Worm (Caenorhabditis elegans) whole organism, early embryonic: ENCODE data around the gene cku-80.

Experiments used
- B0310.2 ChIP-seq: sonication (generic microtip); optimal IDR thresholded peaks from 2 replicates; lab custom pipeline; 2016; ENCODE audit warnings: mild to moderate bottlenecking, missing genetic modification characterization, missing compliant biosample characterization
- F13C5.2 ChIP-seq: sonication (generic microtip); optimal IDR thresholded peaks from 2 replicates; lab custom pipeline; 2017; ENCODE audit warnings: mild to moderate bottlenecking, missing genetic modification characterization, inconsistent platforms, missing compliant biosample characterization
- aly-1 ChIP-seq: sonication (generic microtip); optimal IDR thresholded peaks from 2 replicates; lab custom pipeline; 2016; ENCODE audit warnings: missing genetic modification characterization, missing compliant biosample characterization
- ama-1 ChIP-seq: fragments of 150-350 bp; optimal IDR thresholded peaks from 2 replicates; lab custom pipeline; 2014
- ceh-13 ChIP-seq: fragments of 200-800 bp; sonication (Bioruptor generic); optimal IDR thresholded peaks from 2 replicates; lab custom pipeline; 2018; ENCODE audit warnings: mild to moderate bottlenecking, missing genetic modification characterization, missing compliant biosample characterization
- ceh-36 ChIP-seq: sonication (generic microtip); optimal IDR thresholded peaks from 2 replicates; lab custom pipeline; 2016; ENCODE audit warnings: missing genetic modification characterization, inconsistent platforms, missing compliant biosample characterization
- ets-7 ChIP-seq: sonication (generic microtip); optimal IDR thresholded peaks from 2 replicates; lab custom pipeline; 2016; ENCODE audit warnings: missing genotype, missing genetic modification characterization, missing compliant biosample characterization
- flt-1 ChIP-seq: fragments of 200-800 bp; sonication (Bioruptor generic); IDR thresholded peaks from 2 replicates; pipeline ENCODE4 v1.3.6; 2022; ENCODE audit warnings: missing genetic modification characterization, missing compliant biosample characterization
- hmbx-1 ChIP-seq: sonication (generic microtip); optimal IDR thresholded peaks from 2 replicates; lab custom pipeline; 2016; ENCODE audit warnings: mild to moderate bottlenecking, missing genetic modification characterization, missing compliant biosample characterization
- hmg-4 ChIP-seq: fragments of 200-800 bp; sonication (Bioruptor generic); optimal IDR thresholded peaks from 2 replicates; lab custom pipeline; 2018; ENCODE audit warnings: mild to moderate bottlenecking, missing genetic modification characterization, missing compliant biosample characterization
- hnd-1 ChIP-seq: sonication (generic microtip); optimal IDR thresholded peaks from 2 replicates; lab custom pipeline; 2016; ENCODE audit warnings: missing genetic modification characterization, missing compliant biosample characterization
- pes-1 ChIP-seq: fragments of 200-800 bp; sonication (Bioruptor generic); IDR thresholded peaks from 2 replicates; pipeline ENCODE4 v1.3.6; 2022; ENCODE audit warnings: missing genetic modification reagents, missing genetic modification characterization, missing compliant biosample characterization
- scrt-1 ChIP-seq: fragments of 200-800 bp; sonication (Bioruptor generic); IDR thresholded peaks from 2 replicates; pipeline ENCODE4 v1.3.6; 2022; ENCODE audit warnings: missing genetic modification characterization, missing compliant biosample characterization
- sea-1 ChIP-seq: fragments of 200-800 bp; sonication (Bioruptor generic); conservative IDR thresholded peaks from 2 replicates; pipeline ENCODE4 v1.3.6; 2022; ENCODE audit warnings: missing genetic modification characterization, missing compliant biosample characterization
- tbx-11 ChIP-seq: fragments of 200-800 bp; sonication (Bioruptor generic); IDR thresholded peaks from 2 replicates; pipeline ENCODE4 v1.3.6; 2022; ENCODE audit warnings: missing genetic modification characterization, missing compliant biosample characterization
- tbx-37 ChIP-seq: fragments of 200-800 bp; sonication (Bioruptor generic); conservative IDR thresholded peaks from 2 replicates; pipeline ENCODE4 v1.3.6; 2022; ENCODE audit warnings: missing genetic modification reagents, missing genetic modification characterization, missing compliant biosample characterization
- tra-4 ChIP-seq: sonication (generic microtip); optimal IDR thresholded peaks from 2 replicates; lab custom pipeline; 2017; ENCODE audit warnings: missing genetic modification characterization, missing compliant biosample characterization

cku-80 gene

DNA sequence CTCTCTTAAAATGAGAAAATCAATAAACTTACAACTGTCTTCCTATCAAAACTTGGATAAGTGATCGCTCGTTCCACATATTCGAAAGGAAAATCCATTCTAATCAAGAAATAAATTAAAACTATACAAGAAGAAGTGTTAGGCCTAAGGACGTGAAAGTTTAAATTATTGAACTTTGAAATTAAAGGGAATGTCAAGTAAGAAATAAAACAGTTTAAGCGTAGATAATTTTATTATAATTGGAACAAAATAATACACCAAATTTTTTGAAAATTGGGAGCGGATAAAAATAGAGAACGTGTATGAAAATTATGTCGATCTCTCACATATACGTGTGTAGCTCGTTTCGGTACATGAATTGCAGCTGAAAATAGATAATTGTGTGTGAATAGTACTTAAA, 9.8 kb downstream of the cku-80 start, which contains the start of gene C28A5.6:
C28A5.6 (minus strand) TSS at position 101 of the 400 bp plus-strand sequence.
- TF ChIP-seq tra-4 (tag; lab: Kevin White, UChicago) (no peak), flt-1 (GFP tag; lab: Robert Waterston, UW) (no peak), pes-1 (GFP tag; lab: Robert Waterston, UW) (no peak), aly-1 (tag; lab: Kevin White, UChicago) (no peak), ceh-13 (GFP tag; lab: Kevin White, UChicago) (no peak), ceh-36 (tag; lab: Kevin White, UChicago) (no peak), ama-1 (lab: Kevin White, UChicago) (no peak), scrt-1 (GFP tag; lab: Robert Waterston, UW) (no peak), tbx-37 (no peak), B0310.2 (tag; lab: Kevin White, UChicago) (no peak), ets-7 (tag; lab: Kevin White, UChicago) (no peak), tbx-11 (GFP tag; lab: Robert Waterston, UW) (no peak), hmbx-1 (tag; lab: Kevin White, UChicago) (no peak), sea-1 (GFP tag; lab: Robert Waterston, UW) (no peak), hmg-4 (GFP tag; lab: Kevin White, UChicago) (no peak), hnd-1 (tag; lab: Kevin White, UChicago) (no peak), F13C5.2 (tag; lab: Kevin White, UChicago) (no peak)

DNA sequence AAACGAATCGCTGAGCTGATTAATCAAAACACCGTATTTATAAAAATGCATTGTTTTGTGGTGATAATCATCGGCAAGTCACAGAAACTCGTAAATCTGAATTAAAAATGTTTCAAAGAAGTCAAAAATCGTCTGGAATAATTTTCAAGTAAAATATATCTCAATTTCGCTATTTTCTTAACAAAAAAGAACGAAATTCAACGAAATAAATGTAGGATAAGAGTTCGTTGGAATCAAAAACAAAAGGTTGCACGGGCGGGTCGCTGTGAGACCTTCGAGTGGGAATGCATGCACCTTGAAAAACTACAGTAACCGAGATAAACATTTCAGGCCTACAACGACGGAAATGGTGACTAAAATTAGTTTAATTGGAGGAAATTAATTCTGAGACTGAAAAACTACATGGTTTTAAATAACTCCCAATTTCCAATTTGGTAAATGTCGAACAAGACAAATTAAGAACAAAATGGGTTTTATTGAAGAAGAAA, 14.7 kb downstream of the cku-80 start, which contains the start of gene C28A5.1:
C28A5.1 (minus strand) TSS at position 51 of the 488 bp plus-strand sequence.
- TF ChIP-seq tbx-37, result no peak
- no peak for TF ChIP-seq flt-1 (GFP tag; lab: Robert Waterston, UW)
- TF ChIP-seq hmbx-1 (tag; lab: Kevin White, UChicago), result no peak
- TF ChIP-seq ceh-13 (GFP tag; lab: Kevin White, UChicago), result no peak
- TF ChIP-seq scrt-1 (GFP tag; lab: Robert Waterston, UW), result no peak
- TF ChIP-seq hmg-4 (GFP tag; lab: Kevin White, UChicago), result no peak
- no peak for TF ChIP-seq pes-1 (GFP tag; lab: Robert Waterston, UW)
- TF ChIP-seq hnd-1 (tag; lab: Kevin White, UChicago), result no peak
- TF ChIP-seq sea-1 (GFP tag; lab: Robert Waterston, UW), result no peak
- no peak for TF ChIP-seq ama-1 (lab: Kevin White, UChicago)
- no peak for TF ChIP-seq ets-7 (tag; lab: Kevin White, UChicago)
- TF ChIP-seq aly-1 (tag; lab: Kevin White, UChicago), result no peak
- TF ChIP-seq tbx-11 (GFP tag; lab: Robert Waterston, UW), result no peak
- no peak for TF ChIP-seq tra-4 (tag; lab: Kevin White, UChicago)
- TF ChIP-seq B0310.2 (tag; lab: Kevin White, UChicago), result no peak

DNA sequence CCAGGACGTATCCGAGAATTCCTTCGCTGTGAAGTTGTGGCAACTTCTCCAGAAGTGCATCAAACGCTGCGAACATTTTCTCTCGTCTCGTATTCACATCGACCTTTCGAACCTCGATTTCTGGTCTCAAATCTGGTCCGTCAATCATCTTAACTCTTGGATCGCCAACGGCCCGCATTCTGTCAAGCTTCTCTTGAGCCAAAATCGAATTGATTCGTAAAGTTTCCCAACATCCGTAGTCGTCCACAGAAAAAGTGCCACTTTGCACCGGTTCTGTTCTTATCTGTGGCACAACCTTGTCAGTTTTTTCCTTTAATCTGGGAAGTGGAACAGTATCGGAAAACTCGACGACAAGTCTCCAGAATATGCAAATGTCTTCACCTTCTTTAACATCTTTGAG, 15.6 kb downstream of the cku-80 start:
- TF ChIP-seq tbx-37 (no peak), F13C5.2 (tag; lab: Kevin White, UChicago) (no peak), hmg-4 (GFP tag; lab: Kevin White, UChicago) (no peak), hnd-1 (tag; lab: Kevin White, UChicago) (no peak), ceh-36 (tag; lab: Kevin White, UChicago) (no peak), B0310.2 (tag; lab: Kevin White, UChicago) (no peak), flt-1 (GFP tag; lab: Robert Waterston, UW) (no peak), sea-1 (GFP tag; lab: Robert Waterston, UW) (no peak), scrt-1 (GFP tag; lab: Robert Waterston, UW) (no peak), aly-1 (tag; lab: Kevin White, UChicago) (no peak), pes-1 (GFP tag; lab: Robert Waterston, UW) (no peak), tbx-11 (GFP tag; lab: Robert Waterston, UW) (no peak), ets-7 (tag; lab: Kevin White, UChicago) (no peak), tra-4 (tag; lab: Kevin White, UChicago) (no peak)

DNA sequence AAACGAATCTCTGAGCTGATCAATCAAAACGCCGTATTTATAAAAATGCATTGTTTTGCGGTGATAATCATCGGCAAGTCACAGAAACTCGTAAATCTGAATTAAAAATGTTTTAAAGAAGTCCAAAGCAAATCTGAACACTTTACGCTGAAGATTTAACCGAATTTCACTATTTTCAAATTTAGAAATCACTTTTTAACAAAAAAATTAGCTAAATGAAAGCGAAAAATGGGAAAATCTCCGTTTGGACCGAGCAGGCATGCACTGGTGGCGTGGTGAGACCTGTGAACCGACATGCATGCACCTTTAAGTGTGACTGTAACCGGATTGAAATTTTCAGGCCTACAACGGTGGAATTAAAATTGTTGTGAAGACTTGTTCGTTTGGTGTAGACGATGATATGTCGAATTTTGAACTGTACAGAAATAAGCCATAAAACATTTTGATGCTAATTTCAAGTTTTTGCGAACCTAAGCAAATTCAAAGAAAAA, 19.9 kb downstream of the cku-80 start, which contains the start of gene C28A5.2:
C28A5.2 (minus strand) TSS at position 51 of the 491 bp plus-strand sequence.
- TF ChIP-seq hnd-1 (tag; lab: Kevin White, UChicago) (no peak), tbx-11 (GFP tag; lab: Robert Waterston, UW) (no peak)

DNA sequence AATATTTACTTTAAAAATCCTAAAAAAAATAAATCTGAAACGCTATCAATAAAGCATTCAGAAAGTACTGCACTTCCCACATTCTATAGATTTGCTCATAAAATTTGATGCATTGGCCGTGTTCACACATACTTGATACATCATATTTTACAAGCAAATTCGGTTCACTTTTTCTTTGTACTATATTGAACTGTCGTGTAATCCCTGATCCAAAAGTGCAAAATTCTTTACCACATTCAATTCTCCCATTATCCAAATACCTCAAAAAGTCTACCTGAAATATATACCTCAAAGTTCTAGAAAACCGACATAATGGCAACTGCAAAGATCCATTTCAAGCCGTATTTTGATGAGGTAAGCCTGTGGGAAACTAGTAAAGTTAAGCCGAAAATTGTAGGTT, 22.1 kb downstream of the cku-80 start, which contains the start of gene nex-3:
nex-3 (plus strand) TSS at position 301 of the 400 bp plus-strand sequence.
- TF ChIP-seq scrt-1 (GFP tag; lab: Robert Waterston, UW) (no peak), ceh-36 (tag; lab: Kevin White, UChicago) (no peak), pes-1 (GFP tag; lab: Robert Waterston, UW) (no peak), hmg-4 (GFP tag; lab: Kevin White, UChicago) (no peak), aly-1 (tag; lab: Kevin White, UChicago) (no peak), ceh-13 (GFP tag; lab: Kevin White, UChicago) (no peak), F13C5.2 (tag; lab: Kevin White, UChicago) (no peak), sea-1 (GFP tag; lab: Robert Waterston, UW) (no peak), ets-7 (tag; lab: Kevin White, UChicago) (no peak), ama-1 (lab: Kevin White, UChicago) (no peak), flt-1 (GFP tag; lab: Robert Waterston, UW) (no peak), hnd-1 (tag; lab: Kevin White, UChicago) (no peak), tbx-11 (GFP tag; lab: Robert Waterston, UW) (no peak), B0310.2 (tag; lab: Kevin White, UChicago) (no peak)

DNA sequence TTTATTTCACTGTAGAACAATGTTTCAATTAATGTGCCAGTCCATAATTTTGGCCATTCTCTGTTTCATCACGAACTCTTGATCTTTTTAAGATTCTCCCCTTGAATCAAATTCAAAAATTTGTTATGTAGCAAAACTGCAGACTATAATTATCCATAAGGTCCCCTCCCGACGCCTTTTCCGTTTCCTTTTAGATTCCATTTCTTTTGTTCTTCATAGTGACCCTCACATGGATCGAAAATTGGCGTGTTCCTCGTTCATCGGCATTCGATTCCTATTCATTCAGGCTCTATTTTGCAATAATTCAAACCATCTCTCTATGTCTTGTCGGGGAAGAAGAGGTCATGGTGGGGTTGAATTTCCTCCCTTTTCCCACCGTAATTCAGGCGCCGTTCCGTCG, 24.8 kb downstream of the cku-80 start:
- TF ChIP-seq ets-7 (tag; lab: Kevin White, UChicago), result no peak
- TF ChIP-seq flt-1 (GFP tag; lab: Robert Waterston, UW), result no peak
- no peak for TF ChIP-seq hmg-4 (GFP tag; lab: Kevin White, UChicago)
- no peak for TF ChIP-seq aly-1 (tag; lab: Kevin White, UChicago)
- no peak for TF ChIP-seq tra-4 (tag; lab: Kevin White, UChicago)
- no peak for TF ChIP-seq B0310.2 (tag; lab: Kevin White, UChicago)
- TF ChIP-seq sea-1 (GFP tag; lab: Robert Waterston, UW), result no peak
- no peak for TF ChIP-seq ceh-13 (GFP tag; lab: Kevin White, UChicago)
